1 fruit fly cellular context compared by ENCODE assay signal in genomic region chr3L:19687200-19687687, dm6.
TF ChIP-seq lines count a peak whose summit lies in the region.

Gene CG8765, minus strand, starts transcription at chr3L:19687353.
Gene Gbeta76C, plus strand, starts transcription at chr3L:19687637.

TF ChIP-seq in whole organism, embryonic, 481 proteins besides CTCF, POLR2A, EP300 and RAD21 (continued from another document and continues in another):
- TF ChIP-seq CG6854 (GFP tag; optimal IDR thresholded peaks at IDR 0.05; lab: Kevin White, UChicago) (no peak), Trl (optimal IDR thresholded peaks at IDR 0.05; lab: Kevin White, UChicago) (no peak), Trl (GFP tag; optimal IDR thresholded peaks at IDR 0.05; lab: Kevin White, UChicago) (peak; percentile 67), CG11456 (GFP tag; IDR thresholded peaks at IDR 0.05; lab: Robert Waterston, UW) (no peak), Taf1 (GFP tag; IDR thresholded peaks at IDR 0.05; lab: Robert Waterston, UW) (no peak), Dip2 (GFP tag; IDR thresholded peaks at IDR 0.05; lab: Robert Waterston, UW) (no peak), Hmr (GFP tag; optimal IDR thresholded peaks at IDR 0.05; lab: Kevin White, UChicago) (peak; percentile 74), Rfx (GFP tag; IDR thresholded peaks at IDR 0.05; lab: Robert Waterston, UW) (peak; percentile 75), lilli (GFP tag; optimal IDR thresholded peaks at IDR 0.05; lab: Kevin White, UChicago) (peak; percentile 49), CG15269 (tag; optimal IDR thresholded peaks at IDR 0.05; lab: Kevin White, UChicago) (no peak), repo (GFP tag; optimal IDR thresholded peaks at IDR 0.05; lab: Kevin White, UChicago) (peak; percentile 10), D19A (tag; optimal IDR thresholded peaks at IDR 0.05; lab: Kevin White, UChicago) (no peak), CG14860 (GFP tag; IDR thresholded peaks at IDR 0.05; lab: Robert Waterston, UW; ENCODE audit: partially characterized antibody) (no peak), CG5953 (GFP tag; IDR thresholded peaks at IDR 0.05; lab: Robert Waterston, UW) (no peak), gcm (GFP tag; optimal IDR thresholded peaks at IDR 0.05; lab: Kevin White, UChicago) (no peak), CG11085 (GFP tag; IDR thresholded peaks at IDR 0.05; lab: Robert Waterston, UW) (no peak), CG4730 (GFP tag; IDR thresholded peaks at IDR 0.05; lab: Robert Waterston, UW) (no peak), croc (GFP tag; conservative IDR thresholded peaks at IDR 0.05; lab: Robert Waterston, UW) (no peak), bcd (GFP tag; optimal IDR thresholded peaks at IDR 0.05; lab: Kevin White, UChicago) (peak; percentile 7), sug (tag; optimal IDR thresholded peaks at IDR 0.05; lab: Kevin White, UChicago) (no peak), CG2678 (tag; optimal IDR thresholded peaks at IDR 0.05; lab: Kevin White, UChicago) (no peak), HmgZ (tag; optimal IDR thresholded peaks at IDR 0.05; lab: Kevin White, UChicago) (peak; percentile 80), Hey (tag; optimal IDR thresholded peaks at IDR 0.05; lab: Kevin White, UChicago) (no peak), bigmax (GFP tag; optimal IDR thresholded peaks at IDR 0.05; lab: Kevin White, UChicago) (no peak), CG9437 (GFP tag; optimal IDR thresholded peaks at IDR 0.05; lab: Kevin White, UChicago) (no peak), Sox100B (GFP tag; optimal IDR thresholded peaks at IDR 0.05; lab: Kevin White, UChicago) (no peak), pros (GFP tag; optimal IDR thresholded peaks at IDR 0.05; lab: Kevin White, UChicago) (no peak), CG32772 (GFP tag; IDR thresholded peaks at IDR 0.05; lab: Robert Waterston, UW) (no peak), CG3995 (GFP tag; optimal IDR thresholded peaks at IDR 0.05; lab: Kevin White, UChicago) (peak; percentile 1), Adf1 (GFP tag; IDR thresholded peaks at IDR 0.05; lab: Robert Waterston, UW) (no peak), TFAM (GFP tag; optimal IDR thresholded peaks at IDR 0.05; lab: Kevin White, UChicago) (no peak), CG1832 (GFP tag; optimal IDR thresholded peaks at IDR 0.05; lab: Kevin White, UChicago) (no peak), nau (GFP tag; optimal IDR thresholded peaks at IDR 0.05; lab: Kevin White, UChicago) (no peak), CG15696 (tag; optimal IDR thresholded peaks at IDR 0.05; lab: Kevin White, UChicago) (no peak), CG7928 (GFP tag; optimal IDR thresholded peaks at IDR 0.05; lab: Kevin White, UChicago) (no peak), fu2 (GFP tag; optimal IDR thresholded peaks at IDR 0.05; lab: Kevin White, UChicago) (peak; percentile 55), CG43689 (GFP tag; IDR thresholded peaks at IDR 0.05; lab: Robert Waterston, UW) (no peak), Poxn (GFP tag; IDR thresholded peaks at IDR 0.05; lab: Robert Waterston, UW) (no peak), NC2α (GFP tag; optimal IDR thresholded peaks at IDR 0.05; lab: Kevin White, UChicago) (peak; percentile 16), p53 (GFP tag; optimal IDR thresholded peaks at IDR 0.05; lab: Kevin White, UChicago) (peak; percentile 35), crol (GFP tag; IDR thresholded peaks at IDR 0.05; lab: Robert Waterston, UW) (no peak), CG3163 (GFP tag; optimal IDR thresholded peaks at IDR 0.05; lab: Kevin White, UChicago) (peak; percentile 55), phol (tag; optimal IDR thresholded peaks at IDR 0.05; lab: Kevin White, UChicago) (peak; percentile 70), CG14965 (GFP tag; optimal IDR thresholded peaks at IDR 0.05; lab: Kevin White, UChicago; ENCODE audit: borderline replicate concordance) (no peak), Sin3A (optimal IDR thresholded peaks at IDR 0.05; lab: Kevin White, UChicago) (peak; percentile 62), CG30020 (tag; optimal IDR thresholded peaks at IDR 0.05; lab: Kevin White, UChicago) (no peak), CG16815 (GFP tag; optimal IDR thresholded peaks at IDR 0.05; lab: Kevin White, UChicago) (no peak), slp2 (GFP tag; optimal IDR thresholded peaks at IDR 0.05; lab: Kevin White, UChicago) (no peak), CG5180 (GFP tag; optimal IDR thresholded peaks at IDR 0.05; lab: Kevin White, UChicago) (no peak), CG6791 (GFP tag; IDR thresholded peaks at IDR 0.05; lab: Robert Waterston, UW; ENCODE audit: partially characterized antibody) (peak; percentile 60; the same call in 2 of the 3 replicates), CG13296 (GFP tag; optimal IDR thresholded peaks at IDR 0.05; lab: Kevin White, UChicago) (no peak), sisA (GFP tag; IDR thresholded peaks at IDR 0.05; lab: Robert Waterston, UW) (peak; percentile 12; the same call in 1 of the 2 replicates), prd (optimal IDR thresholded peaks at IDR 0.05; lab: Kevin White, UChicago) (no peak), prd (GFP tag; IDR thresholded peaks at IDR 0.05; lab: Robert Waterston, UW) (no peak), CG14441 (GFP tag; IDR thresholded peaks at IDR 0.05; lab: Robert Waterston, UW) (no peak), grau (tag; optimal IDR thresholded peaks at IDR 0.05; lab: Kevin White, UChicago) (no peak), Optix (GFP tag; IDR thresholded peaks at IDR 0.05; lab: Robert Waterston, UW) (no peak), ara (GFP tag; IDR thresholded peaks at IDR 0.05; lab: Robert Waterston, UW) (no peak), unc-4 (GFP tag; IDR thresholded peaks at IDR 0.05; lab: Robert Waterston, UW; ENCODE audit: partially characterized antibody) (peak; percentile 60), gem (tag; optimal IDR thresholded peaks at IDR 0.05; lab: Kevin White, UChicago) (no peak), oc (tag; optimal IDR thresholded peaks at IDR 0.05; lab: Kevin White, UChicago) (peak; percentile 22), usp (GFP tag; optimal IDR thresholded peaks at IDR 0.05; lab: Kevin White, UChicago) (no peak), chinmo (GFP tag; IDR thresholded peaks at IDR 0.05; lab: Robert Waterston, UW; ENCODE audit: partially characterized antibody) (0 out of 4 replicates have a peak, but pooled peaks have one; percentile 52), dysf (GFP tag; IDR thresholded peaks at IDR 0.05; lab: Robert Waterston, UW) (peak; percentile 27; the same call in 1 of the 3 replicates), CG13775 (GFP tag; optimal IDR thresholded peaks at IDR 0.05; lab: Kevin White, UChicago) (no peak), nerfin-2 (GFP tag; IDR thresholded peaks at IDR 0.05; lab: Robert Waterston, UW; ENCODE audit: partially characterized antibody) (no peak), emc (GFP tag; optimal IDR thresholded peaks at IDR 0.05; lab: Kevin White, UChicago) (peak; percentile 3), inv (GFP tag; IDR thresholded peaks at IDR 0.05; lab: Robert Waterston, UW; ENCODE audit: partially characterized antibody) (peak; percentile 16; the same call in 1 of the 2 replicates), CG3065 (GFP tag; optimal IDR thresholded peaks at IDR 0.05; lab: Kevin White, UChicago) (no peak), lov (optimal IDR thresholded peaks at IDR 0.05; lab: Kevin White, UChicago) (no peak), lov (GFP tag; IDR thresholded peaks at IDR 0.05; lab: Robert Waterston, UW) (no peak), Myb (GFP tag; optimal IDR thresholded peaks at IDR 0.05; lab: Kevin White, UChicago) (peak; percentile 93), CG13894 (tag; optimal IDR thresholded peaks at IDR 0.05; lab: Kevin White, UChicago) (peak; percentile 41), sqz (GFP tag; optimal IDR thresholded peaks at IDR 0.05; lab: Kevin White, UChicago) (no peak), knrl (GFP tag; IDR thresholded peaks at IDR 0.05; lab: Robert Waterston, UW; ENCODE audit: partially characterized antibody) (peak; percentile 55; the same call in 1 of the 3 replicates), Mad (GFP tag; optimal IDR thresholded peaks at IDR 0.05; lab: Kevin White, UChicago) (no peak), CG1233 (GFP tag; optimal IDR thresholded peaks at IDR 0.05; lab: Kevin White, UChicago) (no peak), Ssrp (tag; optimal IDR thresholded peaks at IDR 0.05; lab: Kevin White, UChicago) (no peak), Ets65A (GFP tag; lab: Kevin White, UChicago) (peak; percentile 95), CG8281 (tag; optimal IDR thresholded peaks at IDR 0.05; lab: Kevin White, UChicago) (no peak), CG3838 (GFP tag; optimal IDR thresholded peaks at IDR 0.05; lab: Kevin White, UChicago) (no peak), lola (GFP tag; optimal IDR thresholded peaks at IDR 0.05; lab: Kevin White, UChicago) (no peak), CG10147 (GFP tag; optimal IDR thresholded peaks at IDR 0.05; lab: Kevin White, UChicago) (no peak), aop (GFP tag; IDR thresholded peaks at IDR 0.05; lab: Robert Waterston, UW) (no peak), CG12744 (GFP tag; optimal IDR thresholded peaks at IDR 0.05; lab: Kevin White, UChicago) (peak; percentile 64), CrebB (tag; optimal IDR thresholded peaks at IDR 0.05; lab: Kevin White, UChicago) (peak; percentile 14), D19B (GFP tag; optimal IDR thresholded peaks at IDR 0.05; lab: Kevin White, UChicago) (no peak), CG30403 (GFP tag; optimal IDR thresholded peaks at IDR 0.05; lab: Kevin White, UChicago) (peak; percentile 48), CG6813 (GFP tag; optimal IDR thresholded peaks at IDR 0.05; lab: Kevin White, UChicago) (no peak), Nf-YB (GFP tag; optimal IDR thresholded peaks at IDR 0.05; lab: Kevin White, UChicago) (peak; percentile 31), CG18764 (GFP tag; optimal IDR thresholded peaks at IDR 0.05; lab: Kevin White, UChicago) (peak; percentile 5), Ptx1 (GFP tag; IDR thresholded peaks at IDR 0.05; lab: Robert Waterston, UW) (peak; percentile 39; the same call in 1 of the 2 replicates), CG12391 (tag; optimal IDR thresholded peaks at IDR 0.05; lab: Kevin White, UChicago) (peak; percentile 40), Blimp-1 (GFP tag; optimal IDR thresholded peaks at IDR 0.05; lab: Kevin White, UChicago) (no peak), CG34422 (GFP tag; IDR thresholded peaks at IDR 0.05; lab: Robert Waterston, UW) (peak; percentile 42; the same call in 1 of the 3 replicates), bowl (GFP tag; IDR thresholded peaks at IDR 0.05; lab: Robert Waterston, UW) (no peak), gsb (GFP tag; IDR thresholded peaks at IDR 0.05; lab: Robert Waterston, UW) (no peak), CG13624 (GFP tag; optimal IDR thresholded peaks at IDR 0.05; lab: Kevin White, UChicago) (peak; percentile 63), CG33557 (GFP tag; optimal IDR thresholded peaks at IDR 0.05; lab: Kevin White, UChicago) (no peak), CG7372 (GFP tag; IDR thresholded peaks at IDR 0.05; lab: Robert Waterston, UW) (no peak), chn (GFP tag; optimal IDR thresholded peaks at IDR 0.05; lab: Kevin White, UChicago) (peak; percentile 32), CG9932 (GFP tag; IDR thresholded peaks at IDR 0.05; lab: Robert Waterston, UW) (peak; percentile 77), cwo (GFP tag; optimal IDR thresholded peaks at IDR 0.05; lab: Kevin White, UChicago) (no peak), CkIIα-i1 (GFP tag; IDR thresholded peaks at IDR 0.05; lab: Robert Waterston, UW) (no peak), peb (GFP tag; IDR thresholded peaks at IDR 0.05; lab: Robert Waterston, UW) (no peak), hb (GFP tag; IDR thresholded peaks at IDR 0.05; lab: Robert Waterston, UW; ENCODE audit: partially characterized antibody) (no peak), CG11504 (tag; optimal IDR thresholded peaks at IDR 0.05; lab: Kevin White, UChicago) (no peak), lbe (GFP tag; optimal IDR thresholded peaks at IDR 0.05; lab: Kevin White, UChicago) (no peak), ash1 (GFP tag; optimal IDR thresholded peaks at IDR 0.05; lab: Kevin White, UChicago) (no peak), dan (GFP tag; IDR thresholded peaks at IDR 0.05; lab: Robert Waterston, UW) (no peak), Dfd (GFP tag; optimal IDR thresholded peaks at IDR 0.05; lab: Kevin White, UChicago) (no peak), CG11695 (GFP tag; IDR thresholded peaks at IDR 0.05; lab: Robert Waterston, UW) (no peak), sob (GFP tag; IDR thresholded peaks at IDR 0.05; lab: Robert Waterston, UW) (peak; percentile 77), Jarid2 (GFP tag; optimal IDR thresholded peaks at IDR 0.05; lab: Kevin White, UChicago) (no peak), ci (GFP tag; IDR thresholded peaks at IDR 0.05; lab: Robert Waterston, UW) (peak; percentile 78; the same call in 2 of the 3 replicates), dimm (GFP tag; IDR thresholded peaks at IDR 0.05; lab: Robert Waterston, UW) (no peak), mirr (GFP tag; optimal IDR thresholded peaks at IDR 0.05; lab: Kevin White, UChicago) (no peak), H15 (GFP tag; IDR thresholded peaks at IDR 0.05; lab: Robert Waterston, UW) (no peak), HLH4C (GFP tag; IDR thresholded peaks at IDR 0.05; lab: Robert Waterston, UW; ENCODE audit: partially characterized antibody) (no peak), MESR4 (GFP tag; optimal IDR thresholded peaks at IDR 0.05; lab: Kevin White, UChicago) (peak; percentile 71), Aef1 (GFP tag; IDR thresholded peaks at IDR 0.05; lab: Robert Waterston, UW) (no peak), Lpt (GFP tag; optimal IDR thresholded peaks at IDR 0.05; lab: Kevin White, UChicago) (no peak), Pdp1 (GFP tag; optimal IDR thresholded peaks at IDR 0.05; lab: Kevin White, UChicago) (peak; percentile 18 to 95), CG34376 (GFP tag; optimal IDR thresholded peaks at IDR 0.05; lab: Kevin White, UChicago) (no peak), CG7745 (tag; optimal IDR thresholded peaks at IDR 0.05; lab: Kevin White, UChicago) (no peak), ttk (GFP tag; IDR thresholded peaks at IDR 0.05; lab: Robert Waterston, UW) (no peak), chm (GFP tag; IDR thresholded peaks at IDR 0.05; lab: Robert Waterston, UW) (0 out of 2 replicates have a peak, but pooled peaks have one; percentile 41), tup (GFP tag; optimal IDR thresholded peaks at IDR 0.05; lab: Kevin White, UChicago) (no peak), CG4617 (GFP tag; optimal IDR thresholded peaks at IDR 0.05; lab: Kevin White, UChicago; ENCODE audit: borderline replicate concordance) (peak; percentile 68), CG9876 (GFP tag; optimal IDR thresholded peaks at IDR 0.05; lab: Kevin White, UChicago) (peak; percentile 16), CG17186 (GFP tag; optimal IDR thresholded peaks at IDR 0.05; lab: Kevin White, UChicago) (peak; percentile 90), Side (GFP tag; optimal IDR thresholded peaks at IDR 0.05; lab: Kevin White, UChicago) (peak; percentile 53), CG12299 (tag; optimal IDR thresholded peaks at IDR 0.05; lab: Kevin White, UChicago) (no peak), psq (GFP tag; optimal IDR thresholded peaks at IDR 0.05; lab: Kevin White, UChicago) (no peak), Hmx (GFP tag; optimal IDR thresholded peaks at IDR 0.05; lab: Kevin White, UChicago) (no peak)
